Worm (Caenorhabditis elegans): ENCODE data around the gene ZK643.6.
A peak's percentile ranks its signal among the peaks of the same experiment; 100 is the strongest.
"Not testable (repeated sequence)": the region's sequence is repeated elsewhere in the genome, so short reads cannot be mapped to it uniquely, and the experiment has no call there.

ZK643.6 gene

ce11 chrIII:8960664-8961063, at the start of gene ZK643.6:
TSS of gene ZK643.6 (minus strand) at chrIII:8960764.
- TF ChIP-seq nhr-28 (tag; optimal IDR thresholded peaks at IDR 0.05): no peak
- peak; percentile 29 for TF ChIP-seq zip-8 (tag; optimal IDR thresholded peaks at IDR 0.05)

- TF ChIP-seq mls-2 (tag; optimal IDR thresholded peaks at IDR 0.05) (peak; percentile 22), unc-120 (tag; optimal IDR thresholded peaks at IDR 0.05; ENCODE audit: poor library complexity, severe bottlenecking) (peak; percentile 20), ztf-11 (tag; optimal IDR thresholded peaks at IDR 0.05) (no peak), unc-62 (GFP tag; optimal IDR thresholded peaks at IDR 0.05) (peak; percentile 62), sem-2 (GFP tag; optimal IDR thresholded peaks at IDR 0.05) (no peak), M03D4.4 (tag; optimal IDR thresholded peaks at IDR 0.05) (no peak), lin-13 (tag; optimal IDR thresholded peaks at IDR 0.05) (no peak), ham-2 (GFP tag; optimal IDR thresholded peaks at IDR 0.05) (no peak), nhr-2 (tag; optimal IDR thresholded peaks at IDR 0.05) (no peak), mab-5 (tag; optimal IDR thresholded peaks at IDR 0.05) (no peak), nhr-76 (tag; optimal IDR thresholded peaks at IDR 0.05) (no peak), hlh-1 (tag; optimal IDR thresholded peaks at IDR 0.05) (peak; percentile 15), ces-1 (GFP tag; optimal IDR thresholded peaks at IDR 0.05) (peak; percentile 25), snpc-4 (tag; optimal IDR thresholded peaks at IDR 0.05) (no peak), nhr-237 (tag; optimal IDR thresholded peaks at IDR 0.05) (no peak), nhr-12 (tag; optimal IDR thresholded peaks at IDR 0.05) (no peak), pha-4 (tag; optimal IDR thresholded peaks at IDR 0.05) (no peak)
These were observed 49.5 kb upstream of the ZK643.6 start, which contains the start of gene F59B2.8 for ce11 chrIII:9010047-9010446. TSS of gene F59B2.8 (minus strand) at chrIII:9010197.

ce11 chrIII:9007183-9007582, 46.6 kb upstream of the ZK643.6 start:
- TF ChIP-seq snpc-4 (tag; optimal IDR thresholded peaks at IDR 0.05) (no peak), elt-3 (tag; optimal IDR thresholded peaks at IDR 0.05) (no peak), unc-62 (GFP tag; optimal IDR thresholded peaks at IDR 0.05) (peak; percentile 69), mls-2 (tag; optimal IDR thresholded peaks at IDR 0.05) (no peak), nhr-76 (tag; optimal IDR thresholded peaks at IDR 0.05) (no peak), lin-13 (tag; optimal IDR thresholded peaks at IDR 0.05) (no peak), cnd-1 (tag; optimal IDR thresholded peaks at IDR 0.05) (peak; percentile 24), mab-5 (tag; optimal IDR thresholded peaks at IDR 0.05) (no peak), mep-1 (tag; optimal IDR thresholded peaks at IDR 0.05) (no peak), unc-120 (tag; optimal IDR thresholded peaks at IDR 0.05; ENCODE audit: poor library complexity, severe bottlenecking) (peak; percentile 67), sptf-1 (tag; optimal IDR thresholded peaks at IDR 0.05) (peak; percentile 10), flh-1 (GFP tag; optimal IDR thresholded peaks at IDR 0.05) (no peak), ceh-43 (GFP tag; optimal IDR thresholded peaks at IDR 0.05) (no peak), ceh-83 (GFP tag; optimal IDR thresholded peaks at IDR 0.05) (no peak), nhr-237 (tag; optimal IDR thresholded peaks at IDR 0.05) (no peak), ztf-11 (tag; optimal IDR thresholded peaks at IDR 0.05) (no peak), zip-8 (tag; optimal IDR thresholded peaks at IDR 0.05) (no peak), M03D4.4 (tag; optimal IDR thresholded peaks at IDR 0.05) (no peak), drap-1 (GFP tag; optimal IDR thresholded peaks at IDR 0.05) (peak; percentile 59), nhr-12 (tag; optimal IDR thresholded peaks at IDR 0.05) (peak; percentile 57), pha-4 (tag; optimal IDR thresholded peaks at IDR 0.05) (peak; percentile 22), ceh-39 (tag; optimal IDR thresholded peaks at IDR 0.05) (no peak), hlh-1 (tag; optimal IDR thresholded peaks at IDR 0.05) (peak; percentile 87), bed-3 (GFP tag; optimal IDR thresholded peaks at IDR 0.05) (no peak), nhr-28 (tag; optimal IDR thresholded peaks at IDR 0.05) (no peak), tbx-8 (GFP tag; optimal IDR thresholded peaks at IDR 0.05) (no peak), lsy-2 (tag; optimal IDR thresholded peaks at IDR 0.05) (no peak), elt-1 (tag; optimal IDR thresholded peaks at IDR 0.05; ENCODE audit: borderline replicate concordance, insufficient read depth) (no peak)

ce11 chrIII:9005905-9006372, 45.4 kb upstream of the ZK643.6 start, which contains the start of gene rab-6.1:
TSS of gene rab-6.1 (minus strand) at chrIII:9005955.
- TF ChIP-seq pha-4 (tag; optimal IDR thresholded peaks at IDR 0.05); unc-120 (tag; optimal IDR thresholded peaks at IDR 0.05; ENCODE audit: poor library complexity, severe bottlenecking); cnd-1 (tag; optimal IDR thresholded peaks at IDR 0.05): not testable (repeated sequence)

ce11 chrIII:9004658-9005057, 44.1 kb upstream of the ZK643.6 start:
- TF ChIP-seq sptf-1 (tag; optimal IDR thresholded peaks at IDR 0.05): no peak
- no peak for TF ChIP-seq mep-1 (tag; optimal IDR thresholded peaks at IDR 0.05)
- no peak for TF ChIP-seq nhr-28 (tag; optimal IDR thresholded peaks at IDR 0.05)
- TF ChIP-seq snpc-4 (tag; optimal IDR thresholded peaks at IDR 0.05): no peak
- TF ChIP-seq M03D4.4 (tag; optimal IDR thresholded peaks at IDR 0.05): no peak

All from whole organism, mixed stage, embryonic.